Worm (Caenorhabditis elegans): ENCODE data around the gene sra-9.

The sra-9 gene

DNA sequence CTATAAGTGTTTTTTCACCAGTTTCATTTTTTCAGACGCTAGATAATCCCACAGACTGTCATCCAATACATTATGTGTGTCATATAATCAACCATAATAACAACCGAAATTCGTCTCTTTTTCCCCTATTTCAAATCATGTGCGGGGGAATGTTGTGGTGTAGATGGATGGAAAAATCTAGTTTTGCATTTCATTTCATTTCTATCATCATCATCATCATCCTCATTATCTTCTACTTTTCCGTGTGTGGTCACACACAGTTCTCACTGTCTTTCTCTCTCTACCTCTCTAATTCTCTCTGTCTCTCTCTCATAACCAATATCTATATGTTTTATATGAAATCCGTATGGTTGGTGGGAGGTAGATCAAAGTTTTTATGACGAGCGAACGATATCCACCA is 41.3 kb downstream of the sra-9 start:
- TF ChIP-seq mep-1 (tag; optimal IDR thresholded peaks at IDR 0.05) (no peak), blmp-1 (tag; optimal IDR thresholded peaks at IDR 0.05) (peak; percentile 22), unc-120 (tag; optimal IDR thresholded peaks at IDR 0.05; ENCODE audit: poor library complexity, severe bottlenecking) (no peak)

DNA sequence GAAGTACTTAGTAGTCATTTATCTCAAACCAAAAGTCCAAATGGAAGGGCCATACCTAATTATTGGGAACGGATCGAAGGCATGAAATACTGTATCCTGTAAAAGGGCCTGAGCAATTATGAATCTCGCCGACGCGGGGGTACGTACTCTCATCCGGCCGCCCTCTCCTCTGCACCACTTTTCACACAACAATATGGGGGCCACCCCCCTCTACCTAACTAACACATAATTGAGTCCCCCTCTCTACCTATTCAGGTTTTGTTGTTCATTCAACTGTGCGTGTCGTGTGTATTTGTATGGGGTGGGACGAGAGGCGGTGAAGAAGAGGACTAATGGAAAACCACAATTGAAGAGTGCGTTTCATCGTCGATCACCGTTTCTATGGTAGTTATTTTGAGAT is 42.3 kb downstream of the sra-9 start:
- TF ChIP-seq mep-1 (tag; optimal IDR thresholded peaks at IDR 0.05) (no peak), ceh-43 (GFP tag; optimal IDR thresholded peaks at IDR 0.05) (peak; percentile 77), ham-2 (GFP tag; optimal IDR thresholded peaks at IDR 0.05) (peak; percentile 12), mls-2 (tag; optimal IDR thresholded peaks at IDR 0.05) (peak; percentile 59), sptf-1 (tag; optimal IDR thresholded peaks at IDR 0.05) (peak; percentile 69), cnd-1 (tag; optimal IDR thresholded peaks at IDR 0.05) (no peak), drap-1 (GFP tag; optimal IDR thresholded peaks at IDR 0.05) (peak; percentile 13), zip-8 (tag; optimal IDR thresholded peaks at IDR 0.05) (no peak), lsy-2 (tag; optimal IDR thresholded peaks at IDR 0.05) (no peak)

DNA sequence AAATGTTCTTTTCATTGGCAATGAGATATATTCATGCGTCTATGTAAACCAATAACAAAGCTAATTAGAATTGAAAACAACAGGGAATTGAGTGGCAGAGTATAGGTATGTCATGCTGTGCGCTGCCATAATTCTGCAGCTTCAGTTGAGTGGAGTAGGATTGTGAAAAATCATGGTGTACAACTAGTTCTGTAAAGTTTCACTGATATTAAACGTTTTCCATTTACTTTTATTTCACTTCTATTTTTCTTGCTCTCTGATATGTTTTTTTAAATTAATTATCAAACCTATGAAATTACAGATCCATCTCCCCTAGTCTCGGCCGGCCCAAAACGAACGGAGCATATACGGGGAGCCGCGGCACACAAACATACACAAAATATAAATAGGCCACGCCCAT is 43.6 kb downstream of the sra-9 start, which contains the start of gene exc-7:
exc-7 (plus strand) TSS at position 301 of the 400 bp plus-strand sequence.
- no peak for TF ChIP-seq pha-4 (tag; optimal IDR thresholded peaks at IDR 0.05)

ce11 chrII:9576707-9577106 is 44.6 kb downstream of the sra-9 start:
- TF ChIP-seq flh-1 (GFP tag; optimal IDR thresholded peaks at IDR 0.05), result no peak
- no peak for TF ChIP-seq tbx-8 (GFP tag; optimal IDR thresholded peaks at IDR 0.05)
- TF ChIP-seq ces-1 (GFP tag; optimal IDR thresholded peaks at IDR 0.05), result no peak
- no peak for TF ChIP-seq lsy-2 (tag; optimal IDR thresholded peaks at IDR 0.05)
- no peak for TF ChIP-seq ham-2 (GFP tag; optimal IDR thresholded peaks at IDR 0.05)
- no peak for TF ChIP-seq elt-1 (tag; optimal IDR thresholded peaks at IDR 0.05; ENCODE audit: borderline replicate concordance, insufficient read depth)
- no peak for TF ChIP-seq zip-8 (tag; optimal IDR thresholded peaks at IDR 0.05)
- TF ChIP-seq unc-39 (tag; optimal IDR thresholded peaks at IDR 0.05), result no peak
- no peak for TF ChIP-seq ceh-43 (GFP tag; optimal IDR thresholded peaks at IDR 0.05)
- no peak for TF ChIP-seq pha-4 (tag; optimal IDR thresholded peaks at IDR 0.05)
- TF ChIP-seq ceh-39 (tag; optimal IDR thresholded peaks at IDR 0.05), result no peak
- TF ChIP-seq mep-1 (tag; optimal IDR thresholded peaks at IDR 0.05), result no peak
- no peak for TF ChIP-seq nhr-28 (tag; optimal IDR thresholded peaks at IDR 0.05)
- TF ChIP-seq hlh-1 (tag; optimal IDR thresholded peaks at IDR 0.05), result no peak
- no peak for TF ChIP-seq snpc-4 (tag; optimal IDR thresholded peaks at IDR 0.05)

DNA sequence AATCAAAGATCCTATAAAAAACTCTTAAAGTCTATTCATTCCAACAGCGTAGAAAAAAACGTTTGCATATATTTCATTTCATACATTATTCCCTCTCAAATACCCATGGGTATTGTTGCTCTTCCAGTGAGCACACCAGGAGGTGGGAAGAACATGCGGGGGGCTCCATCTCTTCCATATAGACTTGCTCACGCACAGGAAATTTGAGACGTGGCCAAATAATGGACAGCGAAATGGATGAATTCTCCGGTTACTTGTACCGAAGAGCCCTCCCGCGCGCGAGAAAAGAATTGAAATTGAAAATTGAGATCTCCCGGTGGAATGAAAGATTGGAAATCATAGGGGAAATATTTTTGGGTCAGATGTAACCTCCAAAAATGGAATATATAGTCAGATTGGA is 45.5 kb downstream of the sra-9 start:
- TF ChIP-seq ham-2 (GFP tag; optimal IDR thresholded peaks at IDR 0.05) (no peak), lin-32 (GFP tag; optimal IDR thresholded peaks at IDR 0.05) (no peak), nhr-2 (tag; optimal IDR thresholded peaks at IDR 0.05) (no peak), unc-39 (tag; optimal IDR thresholded peaks at IDR 0.05) (no peak), unc-62 (GFP tag; optimal IDR thresholded peaks at IDR 0.05) (no peak), sptf-1 (tag; optimal IDR thresholded peaks at IDR 0.05) (no peak), ztf-11 (tag; optimal IDR thresholded peaks at IDR 0.05) (no peak), hlh-1 (tag; optimal IDR thresholded peaks at IDR 0.05) (no peak), ceh-83 (GFP tag; optimal IDR thresholded peaks at IDR 0.05) (no peak), mep-1 (tag; optimal IDR thresholded peaks at IDR 0.05) (no peak), elt-1 (tag; optimal IDR thresholded peaks at IDR 0.05; ENCODE audit: borderline replicate concordance, insufficient read depth) (no peak), lsy-2 (tag; optimal IDR thresholded peaks at IDR 0.05) (no peak)

DNA sequence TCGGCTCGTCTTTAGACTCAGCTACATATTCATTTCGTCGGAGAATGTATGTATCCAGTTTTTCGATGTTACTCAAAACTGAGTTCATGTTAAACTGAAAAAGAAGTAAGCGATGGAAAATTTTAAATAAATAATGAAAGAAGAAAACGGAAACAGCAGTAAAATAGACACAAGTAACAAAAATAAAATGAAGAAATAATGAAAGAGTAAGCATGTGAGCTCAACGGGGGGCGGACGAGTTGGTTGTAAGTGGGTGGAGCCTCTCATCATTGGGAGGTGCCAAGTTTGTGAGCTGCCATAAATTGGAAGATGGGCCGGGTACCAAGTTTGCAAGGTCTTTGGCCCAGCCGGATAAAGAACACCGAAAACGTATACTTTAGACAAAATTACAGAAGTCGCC is 51.4 kb downstream of the sra-9 start, which contains the start of gene wee-1.1:
wee-1.1 (minus strand) TSS at position 101 of the 400 bp plus-strand sequence.
- TF ChIP-seq hlh-1 (tag; optimal IDR thresholded peaks at IDR 0.05) (no peak), ceh-83 (GFP tag; optimal IDR thresholded peaks at IDR 0.05) (no peak), nhr-12 (tag; optimal IDR thresholded peaks at IDR 0.05) (no peak), ces-1 (GFP tag; optimal IDR thresholded peaks at IDR 0.05) (no peak), mls-2 (tag; optimal IDR thresholded peaks at IDR 0.05) (no peak), tbx-8 (GFP tag; optimal IDR thresholded peaks at IDR 0.05) (no peak)
